Fruit fly (Drosophila melanogaster): Measurements from ENCODE around the gene Idh.
A peak's percentile ranks its signal among the peaks of the same experiment; 100 is the strongest.

The Idh gene

DNA sequence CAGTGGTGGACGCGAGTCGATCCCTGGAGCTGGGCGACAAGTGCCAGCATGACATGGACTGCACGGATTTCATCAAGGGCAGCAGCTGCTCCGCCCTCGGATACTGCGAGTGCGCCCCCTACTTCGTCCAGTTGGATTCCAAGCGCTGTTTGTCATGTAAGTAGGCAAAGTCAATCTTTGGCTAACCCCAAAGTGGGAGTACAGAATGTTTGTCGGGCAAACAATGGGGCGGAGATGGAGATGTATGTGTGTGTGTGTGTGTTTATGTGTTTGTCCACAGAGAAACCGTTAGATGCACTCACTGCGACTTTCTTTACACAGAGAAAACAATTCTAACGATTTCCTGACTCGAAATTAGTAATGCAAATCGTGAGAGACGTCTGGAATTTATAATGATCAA lies 18.5 kb upstream of the Idh start (continued):
- TF ChIP-seq CG17829 (tag; optimal IDR thresholded peaks at IDR 0.05) (no peak), bigmax (GFP tag; optimal IDR thresholded peaks at IDR 0.05) (no peak), bab2 (GFP tag; optimal IDR thresholded peaks at IDR 0.05) (no peak), gcm2 (GFP tag; optimal IDR thresholded peaks at IDR 0.05) (no peak), TFAM (GFP tag; optimal IDR thresholded peaks at IDR 0.05) (no peak), Oli (tag; optimal IDR thresholded peaks at IDR 0.05) (no peak), CG10565 (GFP tag; optimal IDR thresholded peaks at IDR 0.05) (no peak), CG7963 (GFP tag; IDR thresholded peaks at IDR 0.05; ENCODE audit: partially characterized antibody) (no peak), pnt (GFP tag; optimal IDR thresholded peaks at IDR 0.05) (no peak), Ptx1 (GFP tag; IDR thresholded peaks at IDR 0.05) (no peak), usp (GFP tag; optimal IDR thresholded peaks at IDR 0.05) (no peak), CG34422 (GFP tag; IDR thresholded peaks at IDR 0.05) (no peak), Abd-B (GFP tag; optimal IDR thresholded peaks at IDR 0.05) (no peak), Mrtf (GFP tag; IDR thresholded peaks at IDR 0.05) (no peak), maf-S (GFP tag; optimal IDR thresholded peaks at IDR 0.05) (no peak), Nf-YB (GFP tag; optimal IDR thresholded peaks at IDR 0.05) (no peak), slou (GFP tag; optimal IDR thresholded peaks at IDR 0.05) (no peak), CG4328 (GFP tag; optimal IDR thresholded peaks at IDR 0.05) (no peak), br (optimal IDR thresholded peaks at IDR 0.05) (no peak), cg (GFP tag; optimal IDR thresholded peaks at IDR 0.05) (no peak), unc-4 (GFP tag; IDR thresholded peaks at IDR 0.05; ENCODE audit: partially characterized antibody) (no peak), NfI (GFP tag; optimal IDR thresholded peaks at IDR 0.05) (no peak), CG11723 (GFP tag; optimal IDR thresholded peaks at IDR 0.05) (no peak), C15 (GFP tag; IDR thresholded peaks at IDR 0.05) (no peak), ac (GFP tag; optimal IDR thresholded peaks at IDR 0.05) (no peak), pfk (GFP tag; optimal IDR thresholded peaks at IDR 0.05) (no peak), ttk (GFP tag; IDR thresholded peaks at IDR 0.05) (no peak), CG17359 (tag; optimal IDR thresholded peaks at IDR 0.05) (peak; percentile 4), CG8944 (GFP tag; optimal IDR thresholded peaks at IDR 0.05) (no peak), CG9727 (GFP tag; optimal IDR thresholded peaks at IDR 0.05) (no peak), CG3407 (GFP tag; optimal IDR thresholded peaks at IDR 0.05) (peak; percentile 46), CG1603 (tag; optimal IDR thresholded peaks at IDR 0.05) (peak; percentile 63), crol (GFP tag; IDR thresholded peaks at IDR 0.05) (no peak), Dfd (GFP tag; optimal IDR thresholded peaks at IDR 0.05) (no peak), CG8388 (GFP tag; optimal IDR thresholded peaks at IDR 0.05) (peak; percentile 26), seq (GFP tag; IDR thresholded peaks at IDR 0.05) (no peak), ara (GFP tag; IDR thresholded peaks at IDR 0.05) (no peak), sim (GFP tag; IDR thresholded peaks at IDR 0.05) (no peak), slbo (GFP tag; IDR thresholded peaks at IDR 0.05) (peak; percentile 27; the same call in 1 of the 2 replicates), Dek (tag; optimal IDR thresholded peaks at IDR 0.05) (no peak), CG2120 (GFP tag; optimal IDR thresholded peaks at IDR 0.05) (no peak), Awh (GFP tag; IDR thresholded peaks at IDR 0.05) (0 out of 2 replicates have a peak, but pooled peaks have one; percentile 11)

DNA sequence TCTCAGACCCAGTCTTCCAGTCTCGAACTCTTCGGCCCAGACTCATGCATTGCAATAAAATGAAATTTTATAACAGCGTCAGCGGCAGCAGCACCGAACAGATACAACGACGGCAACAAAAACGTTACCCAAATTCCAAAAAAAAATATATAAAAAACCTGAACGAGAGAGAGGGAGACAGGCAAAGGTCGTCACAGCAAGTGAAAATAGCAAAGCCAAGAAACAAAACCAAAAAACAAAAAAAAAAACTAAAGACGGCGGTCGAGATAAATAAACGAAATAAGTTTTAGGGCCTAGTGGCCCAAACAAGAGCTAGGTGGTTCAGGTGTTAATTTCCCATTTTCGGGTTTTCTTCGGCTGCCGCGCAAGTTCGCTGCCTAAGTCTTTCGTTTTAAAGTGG lies 13.4 kb upstream of the Idh start:
- no peak for TF ChIP-seq bowl (GFP tag; IDR thresholded peaks at IDR 0.05)
- TF ChIP-seq esg (GFP tag; conservative IDR thresholded peaks at IDR 0.05), result no peak
- no peak for TF ChIP-seq CG15696 (tag; optimal IDR thresholded peaks at IDR 0.05)
- no peak for TF ChIP-seq CG10321 (GFP tag; IDR thresholded peaks at IDR 0.05)
- TF ChIP-seq kni (GFP tag; optimal IDR thresholded peaks at IDR 0.05), result peak; percentile 20
- peak; percentile 70 for TF ChIP-seq CG15269 (tag; optimal IDR thresholded peaks at IDR 0.05)
- no peak for TF ChIP-seq jigr1 (GFP tag; IDR thresholded peaks at IDR 0.05)
- no peak for TF ChIP-seq MBD-R2 (GFP tag; IDR thresholded peaks at IDR 0.05)
- TF ChIP-seq Blimp-1 (GFP tag; optimal IDR thresholded peaks at IDR 0.05), result peak; percentile 65
- no peak for TF ChIP-seq gce (GFP tag; IDR thresholded peaks at IDR 0.05)
- TF ChIP-seq sens (GFP tag), result peak; percentile 11
- TF ChIP-seq pzg (GFP tag; optimal IDR thresholded peaks at IDR 0.05), result no peak
- TF ChIP-seq vnd (GFP tag; IDR thresholded peaks at IDR 0.05; ENCODE audit: partially characterized antibody), result no peak
- no peak for TF ChIP-seq otp (GFP tag; IDR thresholded peaks at IDR 0.05)

Measured in whole organism, embryonic.